Worm (Caenorhabditis elegans): Measurements from ENCODE around the gene calu-1.

calu-1 gene

DNA sequence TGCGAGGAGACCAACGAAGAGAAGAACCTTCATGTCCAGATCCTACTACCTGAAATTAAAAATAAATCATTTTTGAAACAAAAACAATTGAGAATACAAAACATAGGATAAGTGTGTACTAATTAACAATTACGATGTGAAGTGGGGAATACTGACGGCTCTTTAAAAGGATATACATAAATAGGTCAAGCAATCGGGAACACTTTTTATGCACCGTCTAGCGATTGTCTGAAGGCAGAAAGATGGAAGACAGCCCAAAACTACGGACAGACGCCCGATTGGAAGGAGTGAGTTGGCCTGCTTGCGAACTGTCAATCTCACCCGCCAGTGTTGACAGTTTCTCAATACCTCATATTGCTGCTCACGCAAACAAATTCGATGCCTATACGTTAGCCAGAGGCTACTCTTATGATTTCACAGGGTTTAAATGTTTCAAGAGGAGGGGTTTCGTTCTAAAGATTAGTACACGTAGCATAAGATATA, at the start of gene calu-1:
Gene calu-1, minus strand, starts transcription at position 51 of the 483 bp plus-strand sequence.
- TF ChIP-seq dao-5 (tag; optimal IDR thresholded peaks at IDR 0.05) (no peak), W03F9.2 (tag; optimal IDR thresholded peaks at IDR 0.05) (no peak), him-1 (tag; optimal IDR thresholded peaks at IDR 0.05) (no peak)

DNA sequence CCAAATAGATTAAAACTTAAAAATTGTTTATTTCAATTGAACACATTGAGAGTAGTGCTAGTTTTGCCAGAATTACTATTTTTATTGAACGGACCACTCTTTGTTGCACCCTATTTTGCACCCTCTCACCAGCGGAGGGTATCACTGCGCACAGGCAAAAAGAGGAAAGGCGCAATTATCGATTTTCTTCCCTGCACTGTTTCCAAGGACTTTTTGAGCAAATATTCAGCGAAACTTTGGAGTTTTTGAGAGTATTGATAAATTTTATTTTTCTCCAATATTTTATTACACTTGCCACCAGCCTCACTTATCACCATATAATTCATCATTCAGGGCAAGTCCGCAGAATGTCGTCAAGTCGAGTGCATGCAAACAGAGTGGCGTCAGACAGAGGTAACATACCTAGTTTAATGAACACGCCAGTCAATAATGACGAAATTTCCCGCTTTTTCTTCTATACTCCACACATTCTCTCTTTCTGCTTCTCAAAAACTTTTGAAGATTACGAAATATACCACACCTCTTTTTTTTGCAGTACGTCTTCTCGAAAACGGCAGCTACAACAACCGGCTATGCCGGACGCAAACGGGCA, 47.4 kb upstream of the calu-1 start:
- TF ChIP-seq dao-5 (tag; optimal IDR thresholded peaks at IDR 0.05) (no peak), W03F9.2 (tag; optimal IDR thresholded peaks at IDR 0.05) (peak; percentile 13)

DNA sequence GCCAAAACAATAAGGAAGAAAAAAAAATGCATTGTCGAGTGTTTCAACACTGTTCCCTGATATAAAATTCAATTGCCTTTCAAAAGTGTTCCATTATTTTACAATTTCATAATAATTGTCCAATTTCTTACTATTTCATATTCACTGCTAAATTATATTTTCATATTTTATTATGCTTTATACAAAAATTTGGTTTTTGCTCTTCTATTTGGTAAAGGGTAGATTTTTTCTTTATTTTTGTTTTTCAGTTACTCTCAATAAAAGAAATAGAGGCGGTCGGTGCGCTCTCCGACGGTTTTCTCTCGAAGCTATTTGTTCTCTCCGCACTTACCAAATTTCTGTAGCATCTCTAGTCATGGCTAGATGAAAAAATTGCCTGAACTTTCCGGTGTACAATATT, 46.9 kb upstream of the calu-1 start, which contains the start of gene sek-3:
Gene sek-3, plus strand, starts transcription at position 301 of the 400 bp plus-strand sequence.
- TF ChIP-seq dao-5 (tag; optimal IDR thresholded peaks at IDR 0.05) (no peak), W03F9.2 (tag; optimal IDR thresholded peaks at IDR 0.05) (no peak), him-1 (tag; optimal IDR thresholded peaks at IDR 0.05) (no peak)

DNA sequence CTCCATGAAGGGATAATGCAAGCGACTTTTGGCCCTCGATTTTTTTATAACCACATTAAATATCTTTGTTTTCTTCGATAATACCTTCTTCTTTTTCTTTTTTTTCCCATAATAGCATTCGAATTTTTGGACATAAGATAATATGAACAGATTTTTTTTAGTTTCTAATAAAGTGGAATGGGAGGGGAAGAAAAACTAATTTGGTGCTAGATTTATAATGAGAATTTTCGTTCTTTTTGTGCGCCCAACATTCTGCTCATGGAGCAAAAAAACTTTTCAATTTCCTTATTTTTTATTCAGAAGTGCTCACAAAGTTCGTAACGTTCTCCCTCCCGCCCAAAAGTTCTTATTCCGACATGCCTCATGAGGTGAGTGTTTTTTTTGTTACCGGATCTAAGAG, 45.1 kb upstream of the calu-1 start, which contains the start of gene ZC449.8:
Gene ZC449.8, plus strand, starts transcription at position 301 of the 400 bp plus-strand sequence.
- no peak for TF ChIP-seq him-1 (tag; optimal IDR thresholded peaks at IDR 0.05)

DNA sequence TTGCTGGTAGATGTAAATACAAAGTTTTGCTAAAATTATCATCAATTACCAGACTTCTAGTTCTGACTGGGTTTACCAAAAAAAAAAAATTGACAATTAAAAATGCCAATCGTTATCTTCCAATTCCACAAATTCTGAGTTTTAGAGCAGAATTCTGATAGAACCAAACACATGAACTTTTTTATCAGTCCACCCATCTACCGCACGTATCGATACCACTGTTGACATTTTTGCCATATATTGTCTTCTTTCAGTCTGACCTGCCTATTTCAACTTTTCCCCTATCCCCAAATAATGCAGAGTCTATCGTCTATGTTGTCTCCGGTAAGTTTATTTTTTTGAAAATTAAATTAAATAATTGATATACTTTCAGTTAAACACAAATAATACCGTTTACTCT, 43.1 kb upstream of the calu-1 start, which contains the start of gene ZC449.7:
Gene ZC449.7, plus strand, starts transcription at position 249 of the 400 bp plus-strand sequence.
- TF ChIP-seq him-1 (tag; optimal IDR thresholded peaks at IDR 0.05) (no peak), W03F9.2 (tag; optimal IDR thresholded peaks at IDR 0.05) (no peak), dao-5 (tag; optimal IDR thresholded peaks at IDR 0.05) (no peak)

DNA sequence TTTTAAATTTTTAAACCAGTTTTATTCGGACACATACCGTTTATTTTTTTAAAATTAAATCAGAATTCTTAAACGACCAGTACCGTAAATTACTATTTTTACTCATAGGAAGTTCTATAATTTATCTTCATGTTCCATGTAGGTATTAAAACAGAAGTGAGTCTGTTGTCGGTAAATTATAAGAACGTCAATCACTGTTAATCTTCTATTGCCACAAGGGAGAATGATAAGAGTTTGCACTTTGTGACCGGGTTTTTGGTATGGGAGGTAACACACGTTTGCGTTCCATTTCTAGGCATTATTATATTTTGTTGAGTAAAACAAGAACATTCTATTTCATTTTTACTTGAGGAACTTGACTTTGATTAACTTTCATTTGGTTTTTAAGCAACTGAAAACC, 38.3 kb upstream of the calu-1 start, which contains the start of gene hsd-3:
Gene hsd-3, plus strand, starts transcription at position 301 of the 400 bp plus-strand sequence.
- TF ChIP-seq dao-5 (tag; optimal IDR thresholded peaks at IDR 0.05) (no peak), him-1 (tag; optimal IDR thresholded peaks at IDR 0.05) (no peak), W03F9.2 (tag; optimal IDR thresholded peaks at IDR 0.05) (no peak)

DNA sequence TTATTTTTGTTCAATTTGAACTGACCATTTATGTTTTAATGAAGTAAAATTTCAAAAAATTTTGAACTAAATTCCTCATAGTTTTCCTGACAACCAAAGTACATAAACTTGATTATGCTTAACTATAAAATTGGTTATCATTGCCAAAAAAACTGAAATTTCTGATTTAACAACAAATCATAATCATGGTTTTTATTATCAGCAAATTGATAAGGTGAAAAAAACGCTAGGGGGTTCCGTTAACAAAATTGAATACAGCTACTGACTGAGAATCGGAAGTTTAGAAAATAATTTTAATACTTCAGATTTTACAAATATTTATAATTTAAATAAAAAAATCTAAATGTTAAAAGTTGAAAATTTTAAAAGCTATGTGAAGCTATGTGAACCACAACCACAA, 36.3 kb upstream of the calu-1 start:
- TF ChIP-seq dao-5 (tag; optimal IDR thresholded peaks at IDR 0.05) (no peak), him-1 (tag; optimal IDR thresholded peaks at IDR 0.05) (no peak), W03F9.2 (tag; optimal IDR thresholded peaks at IDR 0.05) (no peak)

DNA sequence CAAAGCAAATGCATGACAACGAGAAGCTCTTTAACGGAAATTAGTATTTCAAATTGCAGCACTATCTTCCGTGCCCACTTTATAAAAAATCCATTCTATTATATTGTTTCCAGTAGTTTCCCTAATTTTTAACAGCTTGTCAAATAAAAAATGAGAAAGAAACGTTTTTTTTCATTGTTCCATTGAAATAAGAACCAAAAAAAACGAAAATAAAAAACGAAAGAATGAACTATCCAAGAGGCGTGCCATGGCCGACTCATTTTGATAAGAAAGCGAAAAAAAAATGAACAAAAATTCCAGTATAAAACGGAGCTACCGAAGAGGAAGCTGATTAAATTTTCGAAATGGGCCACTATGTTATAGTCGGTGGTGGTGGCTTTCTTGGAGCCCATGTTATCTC, 34.2 kb upstream of the calu-1 start, which contains the start of gene hsd-2:
Gene hsd-2, plus strand, starts transcription at position 301 of the 400 bp plus-strand sequence.
- TF ChIP-seq dao-5 (tag; optimal IDR thresholded peaks at IDR 0.05) (no peak), W03F9.2 (tag; optimal IDR thresholded peaks at IDR 0.05) (no peak), him-1 (tag; optimal IDR thresholded peaks at IDR 0.05) (no peak)

DNA sequence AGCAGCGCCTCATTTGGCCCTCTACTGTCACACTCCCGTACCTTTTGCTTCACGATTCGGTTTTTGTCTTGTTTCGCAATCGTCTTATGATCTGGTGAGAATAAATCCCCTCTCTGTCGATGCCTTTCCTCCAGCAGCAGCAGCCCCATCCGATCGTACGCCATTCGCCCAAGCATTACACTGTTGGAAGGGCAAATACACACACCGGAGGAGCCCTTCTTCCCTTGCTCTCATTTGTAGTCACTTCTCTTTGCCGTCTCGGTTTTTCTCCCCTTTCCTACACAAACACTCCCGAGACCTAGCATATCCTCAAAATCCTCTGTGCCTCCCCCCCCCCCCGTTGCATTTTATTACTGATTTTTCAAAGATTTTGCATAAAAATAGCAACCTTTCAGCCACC, 28.2 kb upstream of the calu-1 start, which contains the start of gene set-30:
Gene set-30, plus strand, starts transcription at position 396 of the 400 bp plus-strand sequence.
- TF ChIP-seq him-1 (tag; optimal IDR thresholded peaks at IDR 0.05) (no peak), dao-5 (tag; optimal IDR thresholded peaks at IDR 0.05) (no peak), W03F9.2 (tag; optimal IDR thresholded peaks at IDR 0.05) (no peak)

DNA sequence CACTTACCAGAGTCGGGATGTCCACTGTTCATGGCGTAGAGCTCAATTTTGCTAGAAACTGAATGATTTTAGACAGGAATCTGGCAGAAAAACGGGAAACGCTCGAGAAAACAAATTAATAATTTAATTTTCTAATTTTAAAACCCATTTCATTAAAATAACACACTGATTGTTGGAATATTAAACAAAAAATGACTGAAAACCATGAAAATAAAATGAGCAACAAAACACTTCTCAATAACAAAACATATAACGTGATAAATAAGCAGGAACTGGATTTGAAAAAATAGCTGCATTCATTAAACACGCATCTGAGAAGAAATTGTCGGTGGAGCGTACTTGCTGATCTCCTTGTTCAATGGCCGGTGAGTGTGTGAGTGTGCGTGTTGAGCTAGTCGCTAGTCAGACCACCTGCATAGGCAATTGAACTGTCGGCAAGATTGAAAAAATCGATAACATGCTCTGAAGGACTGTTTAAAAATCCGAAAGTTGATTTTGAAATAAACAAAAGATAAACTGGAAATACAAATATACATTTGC, 26.9 kb upstream of the calu-1 start, which contains the start of gene ZC8.6:
Gene ZC8.6, minus strand, starts transcription at position 51 of the 540 bp plus-strand sequence.
- no peak for TF ChIP-seq him-1 (tag; optimal IDR thresholded peaks at IDR 0.05)
- no peak for TF ChIP-seq W03F9.2 (tag; optimal IDR thresholded peaks at IDR 0.05)
- TF ChIP-seq dao-5 (tag; optimal IDR thresholded peaks at IDR 0.05) = no peak

DNA sequence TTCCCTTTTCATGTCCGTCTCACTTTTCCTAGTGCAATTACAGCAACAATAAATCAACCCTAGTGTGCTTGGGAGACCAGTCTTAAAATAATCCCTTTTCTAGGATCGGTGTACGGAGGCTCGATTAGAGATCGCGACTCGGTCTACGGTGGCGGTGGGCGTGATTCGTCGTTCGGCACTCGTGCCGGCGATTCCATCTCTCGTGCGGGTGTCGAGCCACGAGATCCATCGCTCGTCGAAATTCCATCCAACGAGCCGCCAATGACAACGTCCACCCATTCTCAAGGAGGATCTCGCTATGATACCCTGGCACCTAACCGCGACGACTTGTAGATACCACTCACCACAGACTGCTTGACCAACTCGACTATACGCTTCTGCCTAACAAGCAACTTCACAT, 21.8 kb upstream of the calu-1 start:
- no peak for TF ChIP-seq him-1 (tag; optimal IDR thresholded peaks at IDR 0.05)
- TF ChIP-seq W03F9.2 (tag; optimal IDR thresholded peaks at IDR 0.05) = no peak
- TF ChIP-seq dao-5 (tag; optimal IDR thresholded peaks at IDR 0.05) = no peak

DNA sequence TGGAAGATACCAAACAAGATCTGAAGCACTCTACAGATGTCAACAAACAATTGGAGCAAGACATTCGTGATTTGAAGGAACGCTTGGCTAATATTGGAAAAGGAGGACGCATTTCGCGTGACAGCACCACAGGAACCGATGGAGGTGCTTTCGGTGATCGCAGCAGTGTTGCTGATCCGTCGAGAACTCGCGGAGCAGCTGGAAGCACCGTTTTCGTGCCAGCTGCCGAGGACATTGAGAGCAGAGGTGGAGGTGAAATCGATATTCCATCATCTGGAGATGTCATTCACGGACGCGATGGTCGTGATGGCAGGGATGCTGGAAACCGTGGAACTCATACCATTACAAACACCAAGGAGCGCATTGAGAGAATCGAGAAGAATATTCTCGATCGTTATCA, 16.9 kb upstream of the calu-1 start:
- TF ChIP-seq him-1 (tag; optimal IDR thresholded peaks at IDR 0.05) = no peak

DNA sequence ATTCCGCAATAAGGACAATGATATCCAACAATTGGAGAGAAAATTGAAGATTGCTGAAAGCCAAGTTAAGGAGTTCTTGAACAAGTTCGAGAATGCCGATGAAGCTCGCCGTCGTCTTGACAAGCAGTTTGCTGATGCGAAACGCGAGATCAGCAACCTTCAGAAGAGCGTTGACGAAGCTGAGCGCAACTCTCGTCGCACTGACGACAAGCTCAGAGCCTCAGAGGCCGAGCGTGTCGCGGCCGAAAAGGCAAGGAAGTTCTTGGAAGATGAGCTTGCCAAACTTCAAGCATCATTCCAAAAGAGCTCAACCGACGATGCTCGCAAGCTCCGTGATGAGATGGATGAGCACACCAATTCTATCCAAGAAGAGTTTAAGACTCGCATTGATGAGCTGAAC, 15.6 kb upstream of the calu-1 start:
- TF ChIP-seq W03F9.2 (tag; optimal IDR thresholded peaks at IDR 0.05) (no peak), dao-5 (tag; optimal IDR thresholded peaks at IDR 0.05) (no peak), him-1 (tag; optimal IDR thresholded peaks at IDR 0.05) (no peak)

DNA sequence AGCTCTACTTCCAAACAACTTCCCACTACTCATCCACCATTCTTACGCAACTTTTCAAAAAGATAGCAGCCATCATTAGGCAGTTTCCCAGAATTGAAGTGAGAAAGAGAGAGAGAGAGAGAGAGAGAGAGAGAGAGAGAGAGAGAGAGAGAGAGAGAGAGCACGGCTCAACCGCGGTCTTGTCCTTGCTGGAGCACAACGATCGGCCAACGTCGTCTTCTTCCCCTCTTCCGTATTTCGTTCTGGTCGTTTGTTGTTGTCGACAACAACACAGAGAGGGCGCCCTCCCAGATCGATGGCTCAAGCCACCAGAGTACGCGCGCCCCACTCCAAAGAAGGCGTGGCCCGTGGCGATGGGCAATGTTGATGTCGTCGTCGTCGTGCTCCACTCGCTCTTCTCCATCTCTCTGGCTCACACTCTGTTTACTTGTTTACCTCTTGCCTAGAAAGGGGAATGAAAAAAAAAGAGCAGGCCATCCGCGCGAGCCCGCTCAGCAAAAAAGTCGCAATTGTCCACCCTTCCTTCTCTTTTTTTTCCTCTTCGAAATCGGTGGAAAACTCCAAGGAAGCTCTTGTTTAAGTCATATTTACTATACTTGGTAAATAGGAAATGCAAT, 11.4 kb upstream of the calu-1 start:
- TF ChIP-seq dao-5 (tag; optimal IDR thresholded peaks at IDR 0.05) (no peak), W03F9.2 (tag; optimal IDR thresholded peaks at IDR 0.05) (no peak), him-1 (tag; optimal IDR thresholded peaks at IDR 0.05) (peak; percentile 74)
